Fruit fly (Drosophila melanogaster) whole organism, prepupa: ENCODE results near the gene CG1172.

Source experiments
- CG11294 ChIP-seq: fragments of 200-800 bp; sonication (Bioruptor generic); IDR thresholded peaks from 2 replicates; pipeline ENCODE4 v1.3.6; 2022; ENCODE audit warnings: missing biosample characterization, missing genetic modification characterization
- CG16779 ChIP-seq: fragments of 200-800 bp; sonication (Bioruptor generic); optimal IDR thresholded peaks from 3 replicates; lab custom pipeline; 2017; ENCODE audit warnings: missing biosample characterization, mild to moderate bottlenecking, missing genetic modification characterization
- CG31627 ChIP-seq: fragments of 200-800 bp; sonication (Bioruptor generic); optimal IDR thresholded peaks from 3 replicates; lab custom pipeline; 2016; ENCODE audit warnings: missing biosample characterization, missing genetic modification characterization
- CG34406 ChIP-seq: fragments of 200-800 bp; sonication (Bioruptor generic); optimal IDR thresholded peaks from 3 replicates; lab custom pipeline; 2016; ENCODE audit warnings: missing biosample characterization, missing genetic modification characterization
- CG8119 ChIP-seq: fragments of 200-800 bp; sonication (Bioruptor generic); IDR thresholded peaks from 3 replicates; pipeline ENCODE4 v1.3.6; 2022; ENCODE audit warnings: missing biosample characterization, missing genetic modification characterization
- Eip75B ChIP-seq: fragments of 200-800 bp; sonication (Bioruptor generic); optimal IDR thresholded peaks from 3 replicates; lab custom pipeline; 2016; ENCODE audit warnings: missing biosample characterization, missing genetic modification characterization
- Ets96B ChIP-seq: fragments of 200-800 bp; optimal IDR thresholded peaks from 2 replicates; lab custom pipeline; 2019; ENCODE audit warnings: missing biosample characterization, mild to moderate bottlenecking, missing genetic modification characterization, moderate library complexity
- Hr39 ChIP-seq: fragments of 200-800 bp; sonication (Bioruptor generic); optimal IDR thresholded peaks from 2 replicates; lab custom pipeline; 2016; ENCODE audit warnings: missing biosample characterization, missing genetic modification characterization
- Sox102F ChIP-seq: fragments of 200-800 bp; sonication (Bioruptor generic); optimal IDR thresholded peaks from 2 replicates; lab custom pipeline; 2016; ENCODE audit warnings: missing biosample characterization, mild to moderate bottlenecking, missing genetic modification characterization
- cyc ChIP-seq: fragments of 200-800 bp; sonication (Bioruptor generic); optimal IDR thresholded peaks from 3 replicates; lab custom pipeline; 2016; ENCODE audit warnings: missing biosample characterization, missing genetic modification characterization
- ss ChIP-seq, 2 experiments: fragments of 200-800 bp; sonication (Bioruptor generic); optimal IDR thresholded peaks; 2 replicates in 1 of 2; 3 replicates in 1 of 2; lab custom pipeline; 2017 to 2018; ENCODE audit warnings: mild to moderate bottlenecking in 2 of 2, missing biosample characterization in 2 of 2, missing genetic modification characterization in 2 of 2, moderate library complexity in 1 of 2

DNA sequence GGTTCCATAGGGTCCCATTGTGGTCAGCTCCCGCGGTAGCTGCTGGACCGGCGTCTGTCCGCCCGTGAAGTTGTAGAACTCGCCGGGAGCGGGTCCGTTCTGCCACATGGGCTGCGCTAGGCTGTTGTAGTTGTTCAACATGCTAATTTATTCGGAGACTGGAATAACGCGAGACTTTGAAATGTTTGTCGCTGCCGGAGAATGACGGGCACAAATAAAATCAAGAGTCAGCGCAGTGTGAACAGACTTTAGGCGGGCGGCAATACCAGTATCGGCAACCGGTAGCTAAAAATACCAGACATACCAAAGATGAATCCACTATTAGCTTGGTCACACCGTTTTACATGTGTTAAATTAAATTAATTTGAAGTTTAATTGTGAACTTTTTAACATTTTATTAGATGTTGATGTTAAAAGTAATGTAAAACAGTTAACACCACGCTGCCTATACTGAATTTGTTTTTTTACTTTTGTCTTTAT lies 35.7 kb upstream of the CG1172 start, which contains the start of gene Prosbeta7:
- no peak for TF ChIP-seq Hr39 (GFP tag; lab: Kevin White, UChicago)
- TF ChIP-seq CG31627, result no peak
- TF ChIP-seq ss (GFP tag; optimal IDR thresholded peaks at IDR 0.05; lab: Kevin White, UChicago), result no peak
- no peak for TF ChIP-seq CG16779 (tag; lab: Kevin White, UChicago)
- no peak for TF ChIP-seq Eip75B (GFP tag; lab: Kevin White, UChicago)
- TF ChIP-seq CG11294 (GFP tag; lab: Robert Waterston, UW), result no peak
- no peak for TF ChIP-seq CG34406 (GFP tag; lab: Kevin White, UChicago)
- no peak for TF ChIP-seq Ets96B (tag; lab: Kevin White, UChicago)
- TF ChIP-seq Sox102F (GFP tag; lab: Kevin White, UChicago), result no peak
- no peak for TF ChIP-seq CG8119
- no peak for TF ChIP-seq cyc
